Worm (Caenorhabditis elegans) whole organism, midembryonic: Measurements from ENCODE around the gene R04B3.1.

Source experiments
- T22C8.4 ChIP-seq: fragments of 200-800 bp; sonication (Bioruptor generic); IDR thresholded peaks from 2 replicates; pipeline ENCODE4 v1.3.6; 2022; ENCODE audit warnings: missing genetic modification characterization, missing compliant biosample characterization
- flt-1 ChIP-seq: fragments of 200-800 bp; sonication (Bioruptor generic); IDR thresholded peaks from 2 replicates; pipeline ENCODE4 v1.3.6; 2022; ENCODE audit warnings: missing genetic modification characterization, missing compliant biosample characterization
- klf-2 ChIP-seq: fragments of 200-800 bp; sonication (Bioruptor generic); conservative IDR thresholded peaks from 2 replicates; pipeline ENCODE4 v1.3.6; 2022; ENCODE audit warnings: missing genetic modification reagents, missing genetic modification characterization, missing compliant biosample characterization
- med-1 ChIP-seq: sonication (generic microtip); optimal IDR thresholded peaks from 2 replicates; lab custom pipeline; 2017; ENCODE audit warnings: missing genetic modification characterization, mild to moderate bottlenecking, missing compliant biosample characterization, antibody characterized with exemption, missing genetic modification reagents; ENCODE audit not compliant: insufficient read depth
- ref-1 ChIP-seq: fragments of 200-800 bp; sonication (Bioruptor generic); conservative IDR thresholded peaks from 2 replicates; pipeline ENCODE4 v1.3.6; 2022; ENCODE audit warnings: missing genetic modification reagents, missing genetic modification characterization, missing compliant biosample characterization
- tab-1 ChIP-seq: fragments of 200-800 bp; sonication (Bioruptor generic); IDR thresholded peaks from 2 replicates; pipeline ENCODE4 v1.3.6; 2022; ENCODE audit warnings: missing genetic modification characterization, missing compliant biosample characterization
- ztf-23 ChIP-seq: fragments of 200-800 bp; sonication (Bioruptor generic); IDR thresholded peaks from 2 replicates; pipeline ENCODE4 v1.3.6; 2022; ENCODE audit warnings: missing genetic modification reagents, missing genetic modification characterization, missing compliant biosample characterization
- ztf-29 ChIP-seq: fragments of 200-800 bp; sonication (Bioruptor generic); IDR thresholded peaks from 2 replicates; pipeline ENCODE4 v1.3.6; 2022; ENCODE audit warnings: missing genetic modification reagents, missing genetic modification characterization, missing compliant biosample characterization

DNA sequence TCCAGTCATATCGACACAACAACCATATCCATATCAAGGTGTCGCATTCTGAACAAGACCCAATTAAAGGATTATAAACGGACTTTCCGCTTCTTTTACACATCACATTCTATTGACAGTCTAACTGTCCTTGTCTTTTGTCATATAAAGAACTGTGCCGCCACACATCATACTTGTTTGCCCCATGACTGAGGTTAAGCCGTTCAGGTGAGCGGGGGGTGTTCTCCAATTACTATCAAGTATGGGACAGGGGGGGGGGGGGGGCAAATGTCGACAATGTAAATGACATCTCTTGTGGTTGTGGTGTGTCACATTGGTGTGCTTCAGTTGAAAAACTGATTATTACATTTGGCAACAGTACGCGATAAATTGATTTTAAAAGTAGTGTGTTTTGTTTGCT lies 37.4 kb downstream of the R04B3.1 start:
- TF ChIP-seq T22C8.4 (GFP tag; lab: Robert Waterston, UW): no peak
- TF ChIP-seq flt-1 (GFP tag; lab: Robert Waterston, UW): no peak
- TF ChIP-seq tab-1 (GFP tag; lab: Robert Waterston, UW): no peak
- TF ChIP-seq ztf-29 (GFP tag; lab: Robert Waterston, UW): peak; percentile 70
- TF ChIP-seq klf-2 (GFP tag; lab: Robert Waterston, UW): no peak
- TF ChIP-seq med-1 (GFP tag; lab: Kevin White, UChicago): no peak
- no peak for TF ChIP-seq ref-1 (GFP tag; lab: Robert Waterston, UW)
- no peak for TF ChIP-seq ztf-23
